Worm (Caenorhabditis elegans) whole organism, early embryonic: ENCODE measurements around the gene lbp-9.

Source experiments
- ceh-13 ChIP-seq: fragments of 200-800 bp; sonication (Bioruptor generic); optimal IDR thresholded peaks from 2 replicates; lab custom pipeline; 2018; ENCODE audit warnings: mild to moderate bottlenecking, missing genetic modification characterization, missing compliant biosample characterization
- flt-1 ChIP-seq: fragments of 200-800 bp; sonication (Bioruptor generic); IDR thresholded peaks from 2 replicates; pipeline ENCODE4 v1.3.6; 2022; ENCODE audit warnings: missing genetic modification characterization, missing compliant biosample characterization
- scrt-1 ChIP-seq: fragments of 200-800 bp; sonication (Bioruptor generic); IDR thresholded peaks from 2 replicates; pipeline ENCODE4 v1.3.6; 2022; ENCODE audit warnings: missing genetic modification characterization, missing compliant biosample characterization

ce11 chrV:2067985-2068499 lies at the start of gene lbp-9:
- TF ChIP-seq scrt-1 (GFP tag; lab: Robert Waterston, UW) (no peak), flt-1 (GFP tag; lab: Robert Waterston, UW) (no peak), ceh-13 (no peak)
